Worm (Caenorhabditis elegans) whole organism, L4/young adult: ENCODE measurements around the gene pgp-1.

Experiments used
- dao-5 ChIP-seq: sonication (generic microtip); optimal IDR thresholded peaks from 2 replicates; lab custom pipeline; 2016; ENCODE audit warnings: missing genotype, missing genetic modification characterization, moderate library complexity, missing compliant biosample characterization
- him-1 ChIP-seq: sonication (generic microtip); optimal IDR thresholded peaks from 2 replicates; lab custom pipeline; 2016; ENCODE audit warnings: missing genotype, missing genetic modification reagents, missing genetic modification characterization, missing compliant biosample characterization

ce11 chrIV:12615122-12615745 lies 16.3 kb upstream of the pgp-1 start:
- TF ChIP-seq him-1 (no peak), dao-5 (tag; lab: Kevin White, UChicago) (no peak)
